Worm (Caenorhabditis elegans) whole organism, late embryonic: ENCODE measurements around the gene srh-70.

ENCODE experiments used
- ceh-30 ChIP-seq: fragments of 150-350 bp; optimal IDR thresholded peaks from 2 replicates; lab custom pipeline; 2014; ENCODE audit warnings: missing biosample characterization, missing genetic modification characterization
- elt-2 ChIP-seq: sonication (generic microtip); optimal IDR thresholded peaks from 2 replicates; lab custom pipeline; 2016; ENCODE audit warnings: missing genetic modification reagents, missing genetic modification characterization, missing compliant biosample characterization
- elt-4 ChIP-seq: sonication (generic microtip); optimal IDR thresholded peaks from 2 replicates; lab custom pipeline; 2016; ENCODE audit warnings: missing genetic modification characterization, missing compliant biosample characterization
- ets-4 ChIP-seq: sonication (generic microtip); optimal IDR thresholded peaks from 2 replicates; lab custom pipeline; 2016; ENCODE audit warnings: missing genetic modification characterization, missing compliant biosample characterization
- fkh-10 ChIP-seq: fragments of 150-350 bp; optimal IDR thresholded peaks from 2 replicates; lab custom pipeline; 2014; ENCODE audit warnings: missing biosample characterization, missing genetic modification reagents, missing genetic modification characterization
- mec-3 ChIP-seq: sonication (generic microtip); optimal IDR thresholded peaks from 2 replicates; lab custom pipeline; 2016; ENCODE audit warnings: borderline replicate concordance, missing genetic modification characterization, missing compliant biosample characterization
- nfya-1 ChIP-seq: sonication (generic microtip); optimal IDR thresholded peaks from 2 replicates; lab custom pipeline; 2017; ENCODE audit warnings: missing genetic modification characterization, mild to moderate bottlenecking, missing compliant biosample characterization, antibody characterized with exemption, moderate library complexity
- npax-4 ChIP-seq: sonication (generic microtip); optimal IDR thresholded peaks from 2 replicates; lab custom pipeline; 2016; ENCODE audit warnings: missing genetic modification characterization, missing compliant biosample characterization
- pros-1 ChIP-seq: fragments of 150-350 bp; optimal IDR thresholded peaks from 2 replicates; lab custom pipeline; 2014; ENCODE audit warnings: missing biosample characterization, missing genetic modification reagents, missing genetic modification characterization
- ref-2 ChIP-seq: sonication (generic microtip); optimal IDR thresholded peaks from 2 replicates; lab custom pipeline; 2016; ENCODE audit warnings: missing genetic modification characterization, missing compliant biosample characterization
- tbx-2 ChIP-seq: sonication (generic microtip); optimal IDR thresholded peaks from 2 replicates; lab custom pipeline; 2016; ENCODE audit warnings: missing genetic modification characterization, missing compliant biosample characterization
- unc-3 ChIP-seq, 2 experiments: fragments of 200-800 bp in 1 of 2; sonication (Bioruptor generic) in 1 of 2; sonication (generic microtip) in 1 of 2; conservative IDR thresholded peaks in 1 of 2; optimal IDR thresholded peaks in 1 of 2; 2 replicates each; pipeline versions ENCODE4 v1.3.6 to Lab custom; 2016 to 2022; ENCODE audit warnings: missing compliant biosample characterization in 2 of 2, missing genetic modification characterization in 2 of 2, missing genetic modification reagents in 1 of 2

DNA sequence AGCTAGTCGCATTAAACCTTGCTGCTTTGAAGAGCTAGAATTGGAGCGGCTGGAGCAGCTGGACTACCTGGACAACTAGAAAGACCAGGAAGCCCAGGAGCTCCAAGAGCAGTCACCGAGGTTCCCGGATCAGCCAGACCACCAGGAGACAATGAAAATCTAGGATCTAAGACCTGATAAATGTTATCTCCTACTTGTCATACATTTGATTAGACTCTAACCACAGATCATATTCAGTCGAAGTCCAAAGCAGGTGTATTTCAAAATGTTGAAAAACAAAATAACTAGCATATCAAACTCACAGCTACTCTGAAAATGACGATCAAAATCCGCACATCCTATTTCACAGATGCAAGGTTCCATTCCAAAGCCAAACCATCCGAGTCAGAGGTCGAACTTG is 26.7 kb downstream of the srh-70 start, which contains the start of gene srz-6:
- TF ChIP-seq elt-2 (tag; lab: Kevin White, UChicago) (no peak), ref-2 (tag; lab: Kevin White, UChicago) (no peak), elt-4 (tag; lab: Kevin White, UChicago) (no peak), nfya-1 (no peak), npax-4 (tag; lab: Kevin White, UChicago) (no peak), ets-4 (tag; lab: Kevin White, UChicago) (no peak), pros-1 (tag; lab: Kevin White, UChicago) (no peak), tbx-2 (tag; lab: Kevin White, UChicago) (no peak), ceh-30 (tag; lab: Kevin White, UChicago) (no peak), unc-3 (GFP tag; conservative IDR thresholded peaks at IDR 0.05; lab: Robert Waterston, UW) (no peak), unc-3 (tag; optimal IDR thresholded peaks at IDR 0.05; lab: Kevin White, UChicago) (no peak), fkh-10 (GFP tag; lab: Kevin White, UChicago) (no peak), mec-3 (tag; lab: Kevin White, UChicago) (no peak)
